Fruit fly (Drosophila melanogaster): ENCODE data around the gene CG5412.

DNA sequence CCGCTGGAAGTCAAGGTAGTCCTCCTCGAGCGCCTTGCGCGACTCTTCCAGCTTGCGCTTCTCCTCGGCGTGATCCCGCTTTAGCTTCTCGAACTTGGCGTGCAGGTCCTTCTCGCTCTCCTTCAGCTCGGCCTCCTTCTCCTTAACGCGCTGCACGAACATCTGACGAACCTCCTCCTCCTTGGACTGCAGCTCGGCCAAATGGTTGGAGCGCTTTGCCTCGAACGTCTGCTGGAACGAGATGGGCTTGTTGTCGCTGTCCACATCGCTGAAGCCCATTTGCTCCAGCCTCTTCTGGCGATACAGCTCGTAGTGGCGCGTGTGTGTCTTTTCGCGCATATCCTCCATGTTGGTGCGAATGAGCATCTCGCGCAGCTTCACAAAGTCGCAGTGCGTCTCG, 9.6 kb downstream of the CG5412 start:
- TF ChIP-seq CG8478 (optimal IDR thresholded peaks at IDR 0.05) = no peak
- no peak for TF ChIP-seq CTCF (optimal IDR thresholded peaks at IDR 0.05)

All from S2 (cell line).